Worm (Caenorhabditis elegans) whole organism, L1 larva: ENCODE measurements around the gene C18D11.7.

Experiments used
- C16A3.4 ChIP-seq: fragments of 150-350 bp; optimal IDR thresholded peaks from 2 replicates; lab custom pipeline; 2014; ENCODE audit warnings: missing biosample characterization, missing genetic modification characterization
- F16B12.6 ChIP-seq: fragments of 150-350 bp; optimal IDR thresholded peaks from 2 replicates; lab custom pipeline; 2014; ENCODE audit warnings: missing biosample characterization, missing genetic modification characterization
- aha-1 ChIP-seq: fragments of 150-350 bp; optimal IDR thresholded peaks from 2 replicates; lab custom pipeline; 2014; ENCODE audit warnings: missing biosample characterization, missing genetic modification characterization
- blmp-1 ChIP-seq: fragments of 150-350 bp; optimal IDR thresholded peaks from 2 replicates; lab custom pipeline; 2014; ENCODE audit warnings: missing biosample characterization, missing genetic modification characterization
- ceh-8 ChIP-seq: fragments of 200-800 bp; sonication (Bioruptor generic); optimal IDR thresholded peaks from 2 replicates; lab custom pipeline; 2018; ENCODE audit warnings: mild to moderate bottlenecking, missing genetic modification characterization, moderate library complexity, missing compliant biosample characterization
- ceh-82 ChIP-seq, 3 experiments: fragments of 150-350 bp in 1 of 3; sonication (generic microtip) in 2 of 3; optimal IDR thresholded peaks; 2 replicates each; lab custom pipeline; 2014 to 2017; ENCODE audit warnings: missing biosample characterization in 3 of 3, missing genetic modification characterization in 3 of 3
- dpl-1 ChIP-seq, 3 experiments: fragments of 150-350 bp in 2 of 3; sonication (generic microtip) in 1 of 3; optimal IDR thresholded peaks; 2 replicates each; lab custom pipeline; 2014 to 2017; ENCODE audit warnings: missing biosample characterization in 3 of 3, missing genetic modification characterization in 3 of 3, missing genetic modification reagents in 3 of 3
- dsc-1 ChIP-seq: sonication (generic microtip); optimal IDR thresholded peaks from 2 replicates; lab custom pipeline; 2016; ENCODE audit warnings: mild to moderate bottlenecking, missing genetic modification characterization, missing compliant biosample characterization
- efl-1 ChIP-seq, 4 experiments: fragments of 150-350 bp; optimal IDR thresholded peaks in 3 of 4; peaks in 1 of 4; 1 replicate in 1 of 4; 2 replicates in 3 of 4; lab custom pipeline; 2014; ENCODE audit warnings: missing biosample characterization in 2 of 4, missing genetic modification characterization in 2 of 4, missing genetic modification reagents in 2 of 4
- efl-3 ChIP-seq: fragments of 200-800 bp; sonication (Bioruptor generic); optimal IDR thresholded peaks from 2 replicates; lab custom pipeline; 2018; ENCODE audit warnings: mild to moderate bottlenecking, missing genetic modification characterization, missing compliant biosample characterization
- egl-13 ChIP-seq: sonication (generic microtip); optimal IDR thresholded peaks from 2 replicates; lab custom pipeline; 2016; ENCODE audit warnings: missing genotype, missing genetic modification reagents, missing genetic modification characterization, missing compliant biosample characterization
- elt-3 ChIP-seq, 6 experiments: fragments of 150-350 bp in 1 of 6; sonication (generic microtip); optimal IDR thresholded peaks; 2 replicates each; lab custom pipeline; 2017 to 2018; ENCODE audit warnings: missing biosample characterization in 6 of 6, missing genetic modification characterization in 6 of 6, inconsistent platforms in 1 of 6
- fkh-8 ChIP-seq: sonication (generic microtip); optimal IDR thresholded peaks from 2 replicates; lab custom pipeline; 2016; ENCODE audit warnings: mild to moderate bottlenecking, missing genetic modification characterization, missing compliant biosample characterization
- fos-1 ChIP-seq: fragments of 150-350 bp; optimal IDR thresholded peaks from 2 replicates; lab custom pipeline; 2014; ENCODE audit warnings: missing biosample characterization, missing genetic modification characterization
- grh-1 ChIP-seq: fragments of 200-800 bp; sonication (Bioruptor generic); IDR thresholded peaks from 2 replicates; pipeline ENCODE4 v1.3.6; 2022; ENCODE audit warnings: missing genetic modification reagents, missing genetic modification characterization, missing compliant biosample characterization
- isw-1 ChIP-seq: fragments of 200-800 bp; sonication (Bioruptor generic); IDR thresholded peaks from 2 replicates; pipeline ENCODE4 v1.3.6; 2022; ENCODE audit warnings: missing genetic modification characterization, missing compliant biosample characterization
- jun-1 ChIP-seq: fragments of 150-350 bp; optimal IDR thresholded peaks from 2 replicates; lab custom pipeline; 2014; ENCODE audit warnings: missing biosample characterization, missing genetic modification reagents, missing genetic modification characterization
- lin-13 ChIP-seq: fragments of 150-350 bp; optimal IDR thresholded peaks from 2 replicates; lab custom pipeline; 2014; ENCODE audit warnings: missing biosample characterization, missing genetic modification reagents, missing genetic modification characterization
- lin-14 ChIP-seq: fragments of 200-800 bp; sonication (Bioruptor generic); optimal IDR thresholded peaks from 2 replicates; lab custom pipeline; 2018; ENCODE audit warnings: mild to moderate bottlenecking, missing genetic modification characterization, moderate library complexity, missing compliant biosample characterization
- lin-15B ChIP-seq: fragments of 150-350 bp; sonication (generic microtip); optimal IDR thresholded peaks from 3 replicates; lab custom pipeline; 2014; ENCODE audit warnings: missing biosample characterization, missing genetic modification characterization
- lin-35 ChIP-seq, 2 experiments: fragments of 150-350 bp; optimal IDR thresholded peaks; 2 replicates each; lab custom pipeline; 2014; ENCODE audit warnings: missing biosample characterization in 2 of 2, missing genetic modification characterization in 2 of 2, missing genetic modification reagents in 2 of 2
- lsy-2 ChIP-seq, 2 experiments: fragments of 150-350 bp; optimal IDR thresholded peaks; 2 replicates each; lab custom pipeline; 2014; ENCODE audit warnings: missing biosample characterization in 2 of 2, missing genetic modification characterization in 2 of 2
- mdl-1 ChIP-seq, 2 experiments: fragments of 150-350 bp; optimal IDR thresholded peaks; 2 replicates each; lab custom pipeline; 2014 to 2017; ENCODE audit warnings: missing biosample characterization in 2 of 2, missing genetic modification characterization in 2 of 2, inconsistent platforms in 1 of 2
- mef-2 ChIP-seq: fragments of 150-350 bp; optimal IDR thresholded peaks from 2 replicates; lab custom pipeline; 2014; ENCODE audit warnings: missing biosample characterization, missing genetic modification characterization
- mep-1 ChIP-seq: fragments of 150-350 bp; optimal IDR thresholded peaks from 2 replicates; lab custom pipeline; 2014; ENCODE audit warnings: missing biosample characterization, missing genetic modification characterization
- nhr-11 ChIP-seq: fragments of 150-350 bp; optimal IDR thresholded peaks from 2 replicates; lab custom pipeline; 2014; ENCODE audit warnings: missing biosample characterization, missing genetic modification characterization
- nhr-20 ChIP-seq: sonication (generic microtip); optimal IDR thresholded peaks from 2 replicates; lab custom pipeline; 2016; ENCODE audit warnings: mild to moderate bottlenecking, missing genetic modification characterization, missing compliant biosample characterization
- nhr-47 ChIP-seq: sonication (generic microtip); optimal IDR thresholded peaks from 2 replicates; lab custom pipeline; 2016; ENCODE audit warnings: mild to moderate bottlenecking, missing genetic modification characterization, moderate library complexity, missing compliant biosample characterization
- nhr-71 ChIP-seq: sonication (generic microtip); optimal IDR thresholded peaks from 2 replicates; lab custom pipeline; 2016; ENCODE audit warnings: mild to moderate bottlenecking, missing genetic modification characterization, moderate library complexity, missing compliant biosample characterization
- nhr-77 ChIP-seq: fragments of 150-350 bp; optimal IDR thresholded peaks from 2 replicates; lab custom pipeline; 2014; ENCODE audit warnings: missing biosample characterization, missing genetic modification characterization
- nhr-90 ChIP-seq: sonication (generic microtip); optimal IDR thresholded peaks from 2 replicates; lab custom pipeline; 2016; ENCODE audit warnings: mild to moderate bottlenecking, missing genetic modification characterization, missing compliant biosample characterization; ENCODE audit not compliant: poor library complexity
- pag-3 ChIP-seq: sonication (generic microtip); optimal IDR thresholded peaks from 2 replicates; lab custom pipeline; 2017; ENCODE audit warnings: missing genetic modification characterization, mild to moderate bottlenecking, missing compliant biosample characterization, antibody characterized with exemption, borderline replicate concordance; ENCODE audit not compliant: insufficient read depth
- rnt-1 ChIP-seq: sonication (generic microtip); optimal IDR thresholded peaks from 2 replicates; lab custom pipeline; 2016; ENCODE audit warnings: mild to moderate bottlenecking, missing genetic modification characterization, moderate library complexity, missing compliant biosample characterization
- skn-1 ChIP-seq: fragments of 150-350 bp; optimal IDR thresholded peaks from 2 replicates; lab custom pipeline; 2014; ENCODE audit warnings: missing biosample characterization, missing genetic modification characterization
- snpc-4 ChIP-seq: fragments of 150-350 bp; optimal IDR thresholded peaks from 2 replicates; lab custom pipeline; 2014; ENCODE audit warnings: missing biosample characterization, missing genetic modification characterization
- snu-23 ChIP-seq: sonication (generic microtip); optimal IDR thresholded peaks from 2 replicates; lab custom pipeline; 2016; ENCODE audit warnings: missing genetic modification characterization, missing compliant biosample characterization
- sox-4 ChIP-seq: sonication (generic microtip); optimal IDR thresholded peaks from 2 replicates; lab custom pipeline; 2016; ENCODE audit warnings: missing genetic modification characterization, missing compliant biosample characterization
- sptf-1 ChIP-seq: fragments of 150-350 bp; optimal IDR thresholded peaks from 2 replicates; lab custom pipeline; 2014; ENCODE audit warnings: missing biosample characterization, missing genetic modification characterization
- swsn-7 ChIP-seq: sonication (generic microtip); optimal IDR thresholded peaks from 2 replicates; lab custom pipeline; 2016; ENCODE audit warnings: missing genetic modification characterization, missing compliant biosample characterization
- tbx-2 ChIP-seq: sonication (generic microtip); optimal IDR thresholded peaks from 2 replicates; lab custom pipeline; 2016; ENCODE audit warnings: missing genetic modification characterization, missing compliant biosample characterization
- unc-130 ChIP-seq: fragments of 150-350 bp; optimal IDR thresholded peaks from 2 replicates; lab custom pipeline; 2017; ENCODE audit warnings: missing biosample characterization, missing genetic modification characterization, inconsistent platforms
- unc-86 ChIP-seq: sonication (generic microtip); optimal IDR thresholded peaks from 2 replicates; lab custom pipeline; 2016; ENCODE audit warnings: missing genetic modification characterization, missing compliant biosample characterization
- vab-15 ChIP-seq: sonication (generic microtip); optimal IDR thresholded peaks from 2 replicates; lab custom pipeline; 2017; ENCODE audit warnings: missing genotype, mild to moderate bottlenecking, missing genetic modification characterization, missing compliant biosample characterization
- xbp-1 ChIP-seq: sonication (generic microtip); optimal IDR thresholded peaks from 2 replicates; lab custom pipeline; 2016; ENCODE audit warnings: missing genetic modification characterization, missing compliant biosample characterization
- zip-4 ChIP-seq: fragments of 200-800 bp; sonication (Bioruptor generic); optimal IDR thresholded peaks from 2 replicates; lab custom pipeline; 2018; ENCODE audit warnings: mild to moderate bottlenecking, missing genetic modification characterization, moderate library complexity, missing compliant biosample characterization
- ztf-11 ChIP-seq, 2 experiments: sonication (generic microtip); optimal IDR thresholded peaks; 2 replicates each; lab custom pipeline; 2016 to 2017; ENCODE audit warnings: missing genetic modification characterization in 2 of 2, missing biosample characterization in 1 of 2, missing compliant biosample characterization in 1 of 2
- ztf-4 ChIP-seq: fragments of 150-350 bp; optimal IDR thresholded peaks from 2 replicates; lab custom pipeline; 2014; ENCODE audit warnings: missing biosample characterization, missing genetic modification characterization

Gene C18D11.7

DNA sequence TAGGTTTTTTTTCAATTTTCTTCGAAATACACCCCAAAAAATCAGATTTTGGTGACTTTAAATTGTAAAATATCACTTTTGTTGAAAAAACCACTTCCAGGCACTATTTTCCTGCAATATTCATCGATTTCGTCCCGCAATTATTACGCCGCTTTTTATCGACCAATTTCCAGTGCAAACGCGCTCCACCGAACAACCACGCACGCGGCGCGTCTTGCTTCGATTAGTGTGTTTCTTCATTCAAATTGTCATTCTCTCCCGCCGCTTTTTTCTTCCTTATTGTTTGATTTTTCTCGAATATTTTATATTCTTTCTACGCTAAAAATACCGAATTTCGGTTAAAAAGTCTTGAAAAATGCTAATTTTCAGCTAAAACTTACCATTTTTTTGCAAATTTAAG lies 19.1 kb upstream of the C18D11.7 start:
- TF ChIP-seq ceh-8 (no peak), xbp-1 (tag; lab: Kevin White, UChicago) (peak; percentile 47), lsy-2 (tag; optimal IDR thresholded peaks at IDR 0.05; lab: Kevin White, UChicago) (peak; percentile 61 to 90), lin-14 (GFP tag; lab: Kevin White, UChicago) (peak; percentile 78), blmp-1 (peak; percentile 65), lin-15B (tag; lab: Kevin White, UChicago) (peak; percentile 76), elt-3 (tag; optimal IDR thresholded peaks at IDR 0.05; lab: Kevin White, UChicago) (peak in 1 of 6 experiments; percentile 24), mef-2 (tag; lab: Kevin White, UChicago) (no peak), C16A3.4 (peak; percentile 82), dpl-1 (GFP tag; optimal IDR thresholded peaks at IDR 0.05; lab: Kevin White, UChicago) (peak; percentile 33 to 76 (median 58)), rnt-1 (tag; lab: Kevin White, UChicago) (peak; percentile 52), unc-130 (tag; lab: Kevin White, UChicago) (peak; percentile 84), zip-4 (GFP tag; lab: Kevin White, UChicago) (no peak), snpc-4 (tag; lab: Kevin White, UChicago) (peak; percentile 42), mep-1 (peak; percentile 49), nhr-71 (peak; percentile 58), lin-13 (GFP tag; lab: Kevin White, UChicago) (peak; percentile 40), sox-4 (tag; lab: Kevin White, UChicago) (no peak), ceh-82 (tag; optimal IDR thresholded peaks at IDR 0.05; lab: Kevin White, UChicago) (peak; percentile 27 to 85 (median 32)), fos-1 (tag; lab: Kevin White, UChicago) (peak; percentile 34), pag-3 (tag; lab: Kevin White, UChicago) (no peak), skn-1 (peak; percentile 86), tbx-2 (tag; lab: Kevin White, UChicago) (peak; percentile 64), ztf-11 (tag; optimal IDR thresholded peaks at IDR 0.05; lab: Kevin White, UChicago) (no peak), sptf-1 (tag; lab: Kevin White, UChicago) (no peak), grh-1 (GFP tag; lab: Robert Waterston, UW) (no peak), lin-35 (GFP tag; optimal IDR thresholded peaks at IDR 0.05; lab: Kevin White, UChicago) (peak; percentile 72 to 78), snu-23 (GFP tag; lab: Kevin White, UChicago) (peak; percentile 58), nhr-20 (tag; lab: Kevin White, UChicago) (peak; percentile 30), jun-1 (tag; lab: Kevin White, UChicago) (no peak), aha-1 (tag; lab: Kevin White, UChicago) (no peak), nhr-11 (tag; lab: Kevin White, UChicago) (no peak), swsn-7 (tag; lab: Kevin White, UChicago) (peak; percentile 38), efl-1 (optimal IDR thresholded peaks at IDR 0.05; lab: Kevin White, UChicago) (peak; percentile 52 to 71), efl-1 (GFP tag; optimal IDR thresholded peaks at IDR 0.05 in 1 of 2; lab: Kevin White, UChicago) (peak; percentile 74 to 96), nhr-90 (tag; lab: Kevin White, UChicago) (peak; percentile 16), egl-13 (tag; lab: Kevin White, UChicago) (no peak), dsc-1 (tag; lab: Kevin White, UChicago) (peak; percentile 55), fkh-8 (tag; lab: Kevin White, UChicago) (peak; percentile 75), isw-1 (GFP tag; lab: Robert Waterston, UW) (peak; percentile 41; the same call in 1 of the 2 replicates), nhr-77 (peak; percentile 47), ztf-4 (tag; lab: Kevin White, UChicago) (no peak), vab-15 (tag; lab: Kevin White, UChicago) (peak; percentile 72), efl-3 (no peak), unc-86 (tag; lab: Kevin White, UChicago) (peak; percentile 6), mdl-1 (tag; optimal IDR thresholded peaks at IDR 0.05; lab: Kevin White, UChicago) (peak in 1 of 2 experiments; percentile 88), F16B12.6 (tag; lab: Kevin White, UChicago) (peak; percentile 69), nhr-47 (tag; lab: Kevin White, UChicago) (peak; percentile 56)
